Worm (Caenorhabditis elegans) whole organism, young adult: ENCODE results near the gene C42C1.8.

Experiments used
- C06A6.2 ChIP-seq: fragments of 200-800 bp; sonication (Bioruptor generic); conservative IDR thresholded peaks from 2 replicates; pipeline ENCODE4 v1.3.6; 2022; ENCODE audit warnings: missing genetic modification characterization, missing compliant biosample characterization
- attf-6 ChIP-seq: fragments of 200-800 bp; sonication (Bioruptor generic); IDR thresholded peaks from 2 replicates; pipeline ENCODE4 v1.3.6; 2022; ENCODE audit warnings: missing genetic modification reagents, missing genetic modification characterization, missing compliant biosample characterization
- cebp-2 ChIP-seq: fragments of 200-800 bp; sonication (Bioruptor generic); IDR thresholded peaks from 2 replicates; pipeline ENCODE4 v1.3.6; 2022; ENCODE audit warnings: missing genetic modification characterization, missing compliant biosample characterization
- ets-4 ChIP-seq: fragments of 200-800 bp; sonication (Bioruptor generic); optimal IDR thresholded peaks from 2 replicates; lab custom pipeline; 2018; ENCODE audit warnings: mild to moderate bottlenecking, missing genetic modification characterization, missing compliant biosample characterization
- him-1 ChIP-seq: sonication (generic microtip); optimal IDR thresholded peaks from 2 replicates; lab custom pipeline; 2016; ENCODE audit warnings: missing genotype, missing genetic modification reagents, missing genetic modification characterization, missing compliant biosample characterization
- nhr-80 ChIP-seq: sonication (generic microtip); optimal IDR thresholded peaks from 2 replicates; lab custom pipeline; 2016; ENCODE audit warnings: missing genetic modification characterization, missing compliant biosample characterization
- pha-4 ChIP-seq: fragments of 150-350 bp; sonication (generic microtip); optimal IDR thresholded peaks from 2 replicates; lab custom pipeline; 2014; ENCODE audit warnings: missing biosample characterization, missing genetic modification reagents, missing genetic modification characterization
- ztf-25 ChIP-seq: fragments of 200-800 bp; sonication (Bioruptor generic); IDR thresholded peaks from 2 replicates; pipeline ENCODE4 v1.3.6; 2022; ENCODE audit warnings: missing genetic modification reagents, missing genetic modification characterization, missing compliant biosample characterization

DNA sequence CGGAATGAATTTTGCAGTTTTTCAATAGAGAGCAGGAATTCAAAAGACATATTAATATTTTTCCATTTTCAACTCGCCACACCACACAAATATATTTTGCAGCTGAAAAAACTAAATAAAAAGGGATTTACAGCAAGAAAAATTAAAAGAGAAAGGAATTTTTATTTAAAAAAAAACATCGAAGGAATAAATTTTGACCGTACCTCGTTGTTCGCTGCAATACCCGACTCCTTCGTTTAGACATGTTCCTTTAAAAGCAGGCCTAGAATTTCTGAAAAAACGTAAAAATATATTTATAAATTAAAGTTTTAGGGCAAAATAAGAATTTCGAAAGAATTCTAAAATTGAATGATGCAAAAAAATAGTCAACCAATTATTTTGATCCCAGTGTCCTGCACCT lies 45.0 kb downstream of the C42C1.8 start, which contains the start of gene F19B6.1:
- TF ChIP-seq cebp-2 (GFP tag; lab: Robert Waterston, UW) = no peak
- no peak for TF ChIP-seq ets-4 (GFP tag; lab: Kevin White, UChicago)
- TF ChIP-seq nhr-80 = no peak
- no peak for TF ChIP-seq pha-4 (tag; lab: Kevin White, UChicago)
- no peak for TF ChIP-seq attf-6 (GFP tag; lab: Robert Waterston, UW)
- TF ChIP-seq him-1 (tag; lab: Kevin White, UChicago) = no peak
- TF ChIP-seq C06A6.2 (GFP tag; lab: Robert Waterston, UW) = no peak
- TF ChIP-seq ztf-25 (GFP tag; lab: Robert Waterston, UW) = no peak
